Worm (Caenorhabditis elegans) whole organism, early embryonic: Measurements from ENCODE around the gene comt-5.

ENCODE experiments used
- ama-1 ChIP-seq: fragments of 150-350 bp; optimal IDR thresholded peaks from 2 replicates; lab custom pipeline; 2014
- ceh-13 ChIP-seq: fragments of 200-800 bp; sonication (Bioruptor generic); optimal IDR thresholded peaks from 2 replicates; lab custom pipeline; 2018; ENCODE audit warnings: mild to moderate bottlenecking, missing genetic modification characterization, missing compliant biosample characterization
- ceh-36 ChIP-seq: sonication (generic microtip); optimal IDR thresholded peaks from 2 replicates; lab custom pipeline; 2016; ENCODE audit warnings: missing genetic modification characterization, inconsistent platforms, missing compliant biosample characterization
- flt-1 ChIP-seq: fragments of 200-800 bp; sonication (Bioruptor generic); IDR thresholded peaks from 2 replicates; pipeline ENCODE4 v1.3.6; 2022; ENCODE audit warnings: missing genetic modification characterization, missing compliant biosample characterization
- hmbx-1 ChIP-seq: sonication (generic microtip); optimal IDR thresholded peaks from 2 replicates; lab custom pipeline; 2016; ENCODE audit warnings: mild to moderate bottlenecking, missing genetic modification characterization, missing compliant biosample characterization
- hmg-4 ChIP-seq: fragments of 200-800 bp; sonication (Bioruptor generic); optimal IDR thresholded peaks from 2 replicates; lab custom pipeline; 2018; ENCODE audit warnings: mild to moderate bottlenecking, missing genetic modification characterization, missing compliant biosample characterization
- pes-1 ChIP-seq: fragments of 200-800 bp; sonication (Bioruptor generic); IDR thresholded peaks from 2 replicates; pipeline ENCODE4 v1.3.6; 2022; ENCODE audit warnings: missing genetic modification reagents, missing genetic modification characterization, missing compliant biosample characterization
- tbx-11 ChIP-seq: fragments of 200-800 bp; sonication (Bioruptor generic); IDR thresholded peaks from 2 replicates; pipeline ENCODE4 v1.3.6; 2022; ENCODE audit warnings: missing genetic modification characterization, missing compliant biosample characterization
- tbx-37 ChIP-seq: fragments of 200-800 bp; sonication (Bioruptor generic); conservative IDR thresholded peaks from 2 replicates; pipeline ENCODE4 v1.3.6; 2022; ENCODE audit warnings: missing genetic modification reagents, missing genetic modification characterization, missing compliant biosample characterization

ce11 chrV:2054254-2054653, 845 bp upstream of the comt-5 start:
- TF ChIP-seq tbx-11 (GFP tag; lab: Robert Waterston, UW) = no peak
- TF ChIP-seq pes-1 (GFP tag; lab: Robert Waterston, UW) = no peak
- TF ChIP-seq flt-1 (GFP tag; lab: Robert Waterston, UW) = no peak
- no peak for TF ChIP-seq tbx-37 (GFP tag; lab: Robert Waterston, UW)
- TF ChIP-seq ama-1 (lab: Kevin White, UChicago) = no peak
- no peak for TF ChIP-seq ceh-13
- no peak for TF ChIP-seq hmg-4
- TF ChIP-seq ceh-36 (tag; lab: Kevin White, UChicago) = no peak
- TF ChIP-seq hmbx-1 (tag; lab: Kevin White, UChicago) = no peak
